Fruit fly (Drosophila melanogaster): ENCODE measurements around the gene CG31465.

The CG31465 gene

DNA sequence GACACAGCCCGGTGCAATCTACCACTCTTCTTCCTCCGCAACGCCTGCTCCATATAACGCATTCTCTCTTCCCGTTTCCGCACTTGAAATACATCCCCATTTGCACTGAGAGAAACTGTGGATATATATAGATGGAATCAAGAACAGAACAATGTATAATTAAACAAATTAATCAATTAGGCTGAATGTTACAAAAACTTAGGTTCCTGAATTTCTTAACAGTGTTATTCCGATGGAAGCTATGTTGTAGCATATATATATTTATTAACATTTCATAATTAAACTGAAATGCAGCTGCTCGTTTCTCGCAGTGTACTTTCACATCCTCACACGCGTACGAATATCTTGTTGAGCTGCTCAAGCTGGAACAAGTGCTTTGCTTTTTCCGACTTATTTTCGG lies 21.1 kb upstream of the CG31465 start (continued):
- TF ChIP-seq Bteb2 (GFP tag; optimal IDR thresholded peaks at IDR 0.05): no peak
- peak; percentile 91 for TF ChIP-seq sens (GFP tag)
- peak; percentile 30 for TF ChIP-seq CG7556 (GFP tag; optimal IDR thresholded peaks at IDR 0.05)
- TF ChIP-seq CG1602 (GFP tag; optimal IDR thresholded peaks at IDR 0.05): peak; percentile 32
- peak; percentile 39; the same call in 1 of the 2 replicates for TF ChIP-seq E2f1 (GFP tag; IDR thresholded peaks at IDR 0.05)
- peak; percentile 53 for TF ChIP-seq CG14710 (tag; optimal IDR thresholded peaks at IDR 0.05)
- TF ChIP-seq NfI (GFP tag; optimal IDR thresholded peaks at IDR 0.05): peak; percentile 8
- TF ChIP-seq CG16779 (GFP tag; IDR thresholded peaks at IDR 0.05): no peak
- TF ChIP-seq Mad (GFP tag; optimal IDR thresholded peaks at IDR 0.05): peak; percentile 30
- peak; percentile 48 for TF ChIP-seq CG6689 (GFP tag; IDR thresholded peaks at IDR 0.05)
- TF ChIP-seq CG15073 (GFP tag; optimal IDR thresholded peaks at IDR 0.05): peak; percentile 34
- TF ChIP-seq CG2202 (tag; optimal IDR thresholded peaks at IDR 0.05): peak; percentile 42
- peak; percentile 44 for TF ChIP-seq CG17359 (tag; optimal IDR thresholded peaks at IDR 0.05)
- TF ChIP-seq sisA (GFP tag; IDR thresholded peaks at IDR 0.05): peak; percentile 20; the same call in 1 of the 2 replicates

DNA sequence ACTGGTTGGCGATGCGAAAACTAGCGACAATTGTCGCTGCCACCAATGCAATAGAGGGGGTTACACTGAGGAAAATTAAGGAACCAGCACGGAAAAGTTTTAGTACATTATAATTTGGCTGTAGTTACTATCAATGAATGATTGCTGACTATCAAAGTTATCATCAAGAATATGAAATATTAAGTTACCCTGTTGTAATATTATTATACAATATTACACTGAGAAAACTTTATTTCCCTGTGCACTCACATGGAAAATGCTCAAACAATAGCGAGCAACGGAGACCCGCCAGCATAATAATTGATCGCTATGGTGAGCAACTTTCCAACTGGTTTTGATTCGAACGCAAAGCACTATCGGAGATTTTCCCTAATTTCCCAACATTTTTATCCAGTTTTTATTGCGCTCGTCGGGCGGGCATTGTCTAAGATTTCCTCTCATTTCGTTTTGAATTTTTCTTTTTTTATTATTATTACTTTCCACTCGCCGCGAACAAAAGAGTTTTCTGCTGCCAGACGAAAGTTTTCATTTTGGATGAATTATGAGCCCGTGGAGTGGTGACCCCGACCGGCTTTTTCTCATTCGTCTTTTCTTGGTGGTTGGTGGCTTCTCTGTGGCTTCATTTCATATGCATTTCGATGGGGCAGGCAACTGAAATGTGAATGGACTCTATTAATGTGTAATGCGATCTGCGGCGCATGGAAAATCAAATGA lies 18.3 kb upstream of the CG31465 start:
- TF ChIP-seq CG6654 (GFP tag; optimal IDR thresholded peaks at IDR 0.05) (peak; percentile 8), eve (GFP tag; optimal IDR thresholded peaks at IDR 0.05) (peak in 1 of 2 experiments; percentile 96), grn (GFP tag; optimal IDR thresholded peaks at IDR 0.05) (no peak), CG8089 (GFP tag; optimal IDR thresholded peaks at IDR 0.05) (peak; percentile 11), nerfin-2 (GFP tag; IDR thresholded peaks at IDR 0.05; ENCODE audit: partially characterized antibody) (no peak), CG8924 (tag; optimal IDR thresholded peaks at IDR 0.05) (peak; percentile 84), CG16815 (GFP tag; optimal IDR thresholded peaks at IDR 0.05) (peak; percentile 36), stwl (tag; optimal IDR thresholded peaks at IDR 0.05) (no peak), CG11247 (GFP tag; IDR thresholded peaks at IDR 0.05) (no peak; the same call in 1 of the 2 replicates), Antp (GFP tag; optimal IDR thresholded peaks at IDR 0.05) (peak; percentile 63), stc (GFP tag; IDR thresholded peaks at IDR 0.05) (peak; percentile 82), CG9727 (GFP tag; optimal IDR thresholded peaks at IDR 0.05) (peak; percentile 64), Abd-B (GFP tag; optimal IDR thresholded peaks at IDR 0.05) (peak; percentile 67), Stat92E (GFP tag; optimal IDR thresholded peaks at IDR 0.05) (peak in 1 of 3 experiments; percentile 0), HHEX (GFP tag; optimal IDR thresholded peaks at IDR 0.05) (peak; percentile 69), repo (GFP tag; optimal IDR thresholded peaks at IDR 0.05) (no peak), YL-1 (GFP tag; optimal IDR thresholded peaks at IDR 0.05) (peak; percentile 46), CG17802 (tag; optimal IDR thresholded peaks at IDR 0.05) (peak; percentile 34), Bdp1 (GFP tag; optimal IDR thresholded peaks at IDR 0.05) (peak; percentile 9), lilli (GFP tag; optimal IDR thresholded peaks at IDR 0.05) (peak; percentile 42), scrt (GFP tag; optimal IDR thresholded peaks at IDR 0.05) (peak; percentile 25), Rx (GFP tag; IDR thresholded peaks at IDR 0.05) (peak; percentile 65), Dek (tag; optimal IDR thresholded peaks at IDR 0.05) (peak; percentile 63), CG4707 (GFP tag; optimal IDR thresholded peaks at IDR 0.05) (peak; percentile 82), CG34422 (GFP tag; IDR thresholded peaks at IDR 0.05) (peak; percentile 74), ranshi (GFP tag; IDR thresholded peaks at IDR 0.05) (peak; percentile 58), croc (GFP tag; conservative IDR thresholded peaks at IDR 0.05) (peak; percentile 79; the same call in 2 of the 3 replicates), CG2129 (GFP tag; IDR thresholded peaks at IDR 0.05; ENCODE audit: partially characterized antibody) (no peak), Poxn (GFP tag; IDR thresholded peaks at IDR 0.05) (no peak), btn (GFP tag; optimal IDR thresholded peaks at IDR 0.05) (peak; percentile 5), Bgb (GFP tag; IDR thresholded peaks at IDR 0.05; ENCODE audit: partially characterized antibody) (no peak), az2 (GFP tag; optimal IDR thresholded peaks at IDR 0.05) (peak; percentile 85), corto (GFP tag; optimal IDR thresholded peaks at IDR 0.05) (no peak), CG13775 (GFP tag; optimal IDR thresholded peaks at IDR 0.05) (peak; percentile 52), NFAT (GFP tag; IDR thresholded peaks at IDR 0.05) (no peak)
